Worm (Caenorhabditis elegans) whole organism, late embryonic: ENCODE results near the gene plrg-1.

ENCODE experiments used
- T23F11.4 ChIP-seq: fragments of 200-800 bp; sonication (Bioruptor generic); optimal IDR thresholded peaks from 2 replicates; lab custom pipeline; 2018; ENCODE audit warnings: mild to moderate bottlenecking, missing genetic modification characterization, missing compliant biosample characterization
- Y22D7AL.16 ChIP-seq: sonication (generic microtip); optimal IDR thresholded peaks from 2 replicates; lab custom pipeline; 2016; ENCODE audit warnings: missing genetic modification characterization, missing compliant biosample characterization
- ahr-1 ChIP-seq: sonication (generic microtip); optimal IDR thresholded peaks from 2 replicates; lab custom pipeline; 2016; ENCODE audit warnings: missing genetic modification characterization, missing compliant biosample characterization
- ama-1 ChIP-seq: fragments of 150-350 bp; optimal IDR thresholded peaks from 2 replicates; lab custom pipeline; 2014
- ceh-19 ChIP-seq: fragments of 200-800 bp; sonication (Bioruptor generic); optimal IDR thresholded peaks from 2 replicates; lab custom pipeline; 2018; ENCODE audit warnings: mild to moderate bottlenecking, missing genetic modification characterization, missing compliant biosample characterization
- ceh-2 ChIP-seq: sonication (generic microtip); optimal IDR thresholded peaks from 2 replicates; lab custom pipeline; 2016; ENCODE audit warnings: missing genotype, missing genetic modification characterization, missing compliant biosample characterization
- ceh-30 ChIP-seq: fragments of 150-350 bp; optimal IDR thresholded peaks from 2 replicates; lab custom pipeline; 2014; ENCODE audit warnings: missing biosample characterization, missing genetic modification characterization
- ceh-31 ChIP-seq: sonication (generic microtip); optimal IDR thresholded peaks from 2 replicates; lab custom pipeline; 2016; ENCODE audit warnings: missing genetic modification characterization, missing compliant biosample characterization
- ceh-34 ChIP-seq: sonication (generic microtip); optimal IDR thresholded peaks from 2 replicates; lab custom pipeline; 2016; ENCODE audit warnings: mild to moderate bottlenecking, missing genetic modification characterization, missing compliant biosample characterization
- ceh-48 ChIP-seq: sonication (generic microtip); optimal IDR thresholded peaks from 2 replicates; lab custom pipeline; 2016; ENCODE audit warnings: missing genetic modification characterization, inconsistent platforms, missing compliant biosample characterization
- ceh-6 ChIP-seq: fragments of 200-800 bp; sonication (Bioruptor generic); optimal IDR thresholded peaks from 2 replicates; lab custom pipeline; 2018; ENCODE audit warnings: mild to moderate bottlenecking, missing genetic modification characterization, missing compliant biosample characterization
- ceh-9 ChIP-seq: sonication (generic microtip); optimal IDR thresholded peaks from 2 replicates; lab custom pipeline; 2016; ENCODE audit warnings: mild to moderate bottlenecking, missing genetic modification characterization, inconsistent platforms, missing compliant biosample characterization
- che-1 ChIP-seq: sonication (generic microtip); optimal IDR thresholded peaks from 2 replicates; lab custom pipeline; 2016; ENCODE audit warnings: mild to moderate bottlenecking, missing genetic modification characterization, missing compliant biosample characterization
- dve-1 ChIP-seq: sonication (generic microtip); optimal IDR thresholded peaks from 2 replicates; lab custom pipeline; 2017; ENCODE audit warnings: antibody characterized with exemption, mild to moderate bottlenecking, missing genetic modification characterization, missing compliant biosample characterization
- elt-2 ChIP-seq: sonication (generic microtip); optimal IDR thresholded peaks from 2 replicates; lab custom pipeline; 2016; ENCODE audit warnings: missing genetic modification reagents, missing genetic modification characterization, missing compliant biosample characterization
- elt-4 ChIP-seq: sonication (generic microtip); optimal IDR thresholded peaks from 2 replicates; lab custom pipeline; 2016; ENCODE audit warnings: missing genetic modification characterization, missing compliant biosample characterization
- ets-4 ChIP-seq: sonication (generic microtip); optimal IDR thresholded peaks from 2 replicates; lab custom pipeline; 2016; ENCODE audit warnings: missing genetic modification characterization, missing compliant biosample characterization
- eyg-1 ChIP-seq: sonication (generic microtip); optimal IDR thresholded peaks from 2 replicates; lab custom pipeline; 2016; ENCODE audit warnings: missing genotype, missing genetic modification characterization, missing compliant biosample characterization
- fax-1 ChIP-seq: sonication (generic microtip); optimal IDR thresholded peaks from 2 replicates; lab custom pipeline; 2016; ENCODE audit warnings: missing genotype, missing genetic modification characterization, missing compliant biosample characterization
- fkh-10 ChIP-seq: fragments of 150-350 bp; optimal IDR thresholded peaks from 2 replicates; lab custom pipeline; 2014; ENCODE audit warnings: missing biosample characterization, missing genetic modification reagents, missing genetic modification characterization
- gmeb-2 ChIP-seq: sonication (generic microtip); optimal IDR thresholded peaks from 2 replicates; lab custom pipeline; 2016; ENCODE audit warnings: missing genetic modification characterization, inconsistent platforms, missing compliant biosample characterization
- hlh-13 ChIP-seq: fragments of 200-800 bp; sonication (Bioruptor generic); optimal IDR thresholded peaks from 2 replicates; lab custom pipeline; 2018; ENCODE audit warnings: mild to moderate bottlenecking, missing genetic modification characterization, missing compliant biosample characterization
- hlh-15 ChIP-seq: sonication (generic microtip); optimal IDR thresholded peaks from 2 replicates; lab custom pipeline; 2016; ENCODE audit warnings: missing genetic modification characterization, missing compliant biosample characterization
- hlh-30 ChIP-seq: sonication (generic microtip); optimal IDR thresholded peaks from 2 replicates; lab custom pipeline; 2017; ENCODE audit warnings: antibody characterized with exemption, missing genetic modification characterization, missing compliant biosample characterization; ENCODE audit not compliant: insufficient read depth
- hlh-8 ChIP-seq: sonication (generic microtip); optimal IDR thresholded peaks from 2 replicates; lab custom pipeline; 2016; ENCODE audit warnings: missing genotype, missing genetic modification characterization, missing compliant biosample characterization
- lim-6 ChIP-seq: sonication (generic microtip); optimal IDR thresholded peaks from 2 replicates; lab custom pipeline; 2016; ENCODE audit warnings: missing genetic modification characterization, missing compliant biosample characterization
- lin-11 ChIP-seq: fragments of 200-800 bp; sonication (Bioruptor generic); optimal IDR thresholded peaks from 2 replicates; lab custom pipeline; 2018; ENCODE audit warnings: mild to moderate bottlenecking, missing genetic modification characterization, missing compliant biosample characterization
- madf-2 ChIP-seq: sonication (generic microtip); optimal IDR thresholded peaks from 2 replicates; lab custom pipeline; 2017; ENCODE audit warnings: missing genetic modification characterization, missing compliant biosample characterization
- mec-3 ChIP-seq: sonication (generic microtip); optimal IDR thresholded peaks from 2 replicates; lab custom pipeline; 2016; ENCODE audit warnings: borderline replicate concordance, missing genetic modification characterization, missing compliant biosample characterization
- nfya-1 ChIP-seq: sonication (generic microtip); optimal IDR thresholded peaks from 2 replicates; lab custom pipeline; 2017; ENCODE audit warnings: missing genetic modification characterization, mild to moderate bottlenecking, missing compliant biosample characterization, antibody characterized with exemption, moderate library complexity
- nhr-11 ChIP-seq: fragments of 150-350 bp; optimal IDR thresholded peaks from 2 replicates; lab custom pipeline; 2014; ENCODE audit warnings: missing biosample characterization, missing genetic modification characterization
- nhr-232 ChIP-seq: sonication (generic microtip); optimal IDR thresholded peaks from 2 replicates; lab custom pipeline; 2016; ENCODE audit warnings: missing genetic modification characterization, missing compliant biosample characterization
- npax-4 ChIP-seq: sonication (generic microtip); optimal IDR thresholded peaks from 2 replicates; lab custom pipeline; 2016; ENCODE audit warnings: missing genetic modification characterization, missing compliant biosample characterization
- pag-3 ChIP-seq: sonication (generic microtip); optimal IDR thresholded peaks from 2 replicates; lab custom pipeline; 2016; ENCODE audit warnings: missing compliant biosample characterization, missing genetic modification characterization, borderline replicate concordance
- pha-2 ChIP-seq: sonication (generic microtip); optimal IDR thresholded peaks from 2 replicates; lab custom pipeline; 2017; ENCODE audit warnings: mild to moderate bottlenecking, missing genetic modification characterization, missing compliant biosample characterization
- pqm-1 ChIP-seq: sonication (generic microtip); optimal IDR thresholded peaks from 2 replicates; lab custom pipeline; 2016; ENCODE audit warnings: missing genetic modification characterization, missing compliant biosample characterization
- pros-1 ChIP-seq: fragments of 150-350 bp; optimal IDR thresholded peaks from 2 replicates; lab custom pipeline; 2014; ENCODE audit warnings: missing biosample characterization, missing genetic modification reagents, missing genetic modification characterization
- ref-2 ChIP-seq: sonication (generic microtip); optimal IDR thresholded peaks from 2 replicates; lab custom pipeline; 2016; ENCODE audit warnings: missing genetic modification characterization, missing compliant biosample characterization
- sox-2 ChIP-seq: fragments of 200-800 bp; sonication (Bioruptor generic); IDR thresholded peaks from 2 replicates; pipeline ENCODE4 v1.3.6; 2022; ENCODE audit warnings: missing genetic modification reagents, missing genetic modification characterization, missing compliant biosample characterization
- syd-9 ChIP-seq: sonication (generic microtip); optimal IDR thresholded peaks from 2 replicates; lab custom pipeline; 2016; ENCODE audit warnings: mild to moderate bottlenecking, missing genetic modification characterization, moderate library complexity, missing compliant biosample characterization
- tbx-2 ChIP-seq: sonication (generic microtip); optimal IDR thresholded peaks from 2 replicates; lab custom pipeline; 2016; ENCODE audit warnings: missing genetic modification characterization, missing compliant biosample characterization
- ztf-16 ChIP-seq: sonication (generic microtip); optimal IDR thresholded peaks from 2 replicates; lab custom pipeline; 2017; ENCODE audit warnings: missing genetic modification characterization, missing compliant biosample characterization

Gene plrg-1

DNA sequence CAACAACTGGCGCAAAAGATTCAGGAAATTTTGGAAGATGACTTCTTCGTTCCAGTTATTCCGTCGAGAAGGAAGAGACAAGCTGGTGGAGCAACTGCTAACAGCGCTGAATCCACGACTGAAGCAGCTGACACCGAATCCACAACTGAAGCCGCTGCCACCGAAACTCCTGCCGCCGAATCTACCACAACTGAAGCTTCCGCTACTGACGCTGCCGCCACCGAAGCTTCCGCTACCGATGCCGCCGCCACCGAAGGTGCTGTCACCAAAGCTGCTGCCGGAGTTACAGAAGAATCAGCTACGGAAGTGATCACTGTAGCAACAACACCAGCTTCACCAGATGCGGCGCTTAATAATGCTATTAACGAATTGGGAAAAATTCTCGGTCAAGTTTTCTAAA lies 13.2 kb downstream of the plrg-1 start:
- TF ChIP-seq ceh-2 (no peak), ceh-9 (tag; lab: Kevin White, UChicago) (no peak), madf-2 (no peak), ztf-16 (tag; lab: Kevin White, UChicago) (no peak), lin-11 (tag; lab: Kevin White, UChicago) (no peak), ama-1 (lab: Kevin White, UChicago) (no peak), pag-3 (tag; lab: Kevin White, UChicago) (no peak), hlh-30 (tag; lab: Kevin White, UChicago) (no peak), ceh-19 (GFP tag; lab: Kevin White, UChicago) (no peak), fax-1 (no peak), npax-4 (tag; lab: Kevin White, UChicago) (no peak), pqm-1 (tag; lab: Kevin White, UChicago) (no peak), Y22D7AL.16 (tag; lab: Kevin White, UChicago) (no peak), nhr-11 (tag; lab: Kevin White, UChicago) (no peak), nhr-232 (tag; lab: Kevin White, UChicago) (no peak), T23F11.4 (GFP tag; lab: Kevin White, UChicago) (no peak), nfya-1 (tag; lab: Kevin White, UChicago) (no peak), elt-2 (tag; lab: Kevin White, UChicago) (no peak)
- TF ChIP-seq, all 69 proteins: peak for 0

- no peak for TF ChIP-seq ref-2 (tag; lab: Kevin White, UChicago)
- TF ChIP-seq ahr-1 (tag; lab: Kevin White, UChicago) = no peak
- TF ChIP-seq npax-4 (tag; lab: Kevin White, UChicago) = no peak
- no peak for TF ChIP-seq dve-1
- TF ChIP-seq pqm-1 (tag; lab: Kevin White, UChicago) = no peak
- TF ChIP-seq ceh-31 (tag; lab: Kevin White, UChicago) = no peak
- TF ChIP-seq elt-4 (tag; lab: Kevin White, UChicago) = no peak
- no peak for TF ChIP-seq hlh-13 (GFP tag; lab: Kevin White, UChicago)
- no peak for TF ChIP-seq sox-2 (GFP tag; lab: Robert Waterston, UW)
- no peak for TF ChIP-seq nhr-11 (tag; lab: Kevin White, UChicago)
- TF ChIP-seq nfya-1 (tag; lab: Kevin White, UChicago) = no peak
- no peak for TF ChIP-seq lim-6 (tag; lab: Kevin White, UChicago)
- TF ChIP-seq pros-1 = no peak
- no peak for TF ChIP-seq che-1 (tag; lab: Kevin White, UChicago)
- TF ChIP-seq ceh-34 = no peak
- TF ChIP-seq Y22D7AL.16 (tag; lab: Kevin White, UChicago) = no peak
- TF ChIP-seq, all 69 proteins: peak for 0
Measured at ce11 chrV:10793498-10793897, 14.2 kb downstream of the plrg-1 start, which contains the start of gene ule-3. Gene ule-3, plus strand, starts transcription at chrV:10793798.

ce11 chrV:10792775-10793174 lies 14.9 kb downstream of the plrg-1 start, which contains the start of gene D1054.10:
Gene D1054.10, minus strand, starts transcription at chrV:10792875.
- TF ChIP-seq mec-3 = no peak
- no peak for TF ChIP-seq hlh-8 (tag; lab: Kevin White, UChicago)
- TF ChIP-seq ceh-6 (GFP tag; lab: Kevin White, UChicago) = no peak
- TF ChIP-seq eyg-1 (tag; lab: Kevin White, UChicago) = no peak
- TF ChIP-seq pha-2 (tag; lab: Kevin White, UChicago) = no peak
- TF ChIP-seq fkh-10 (GFP tag; lab: Kevin White, UChicago) = no peak
- no peak for TF ChIP-seq tbx-2 (tag; lab: Kevin White, UChicago)
- TF ChIP-seq dve-1 = no peak
- TF ChIP-seq npax-4 (tag; lab: Kevin White, UChicago) = no peak

DNA sequence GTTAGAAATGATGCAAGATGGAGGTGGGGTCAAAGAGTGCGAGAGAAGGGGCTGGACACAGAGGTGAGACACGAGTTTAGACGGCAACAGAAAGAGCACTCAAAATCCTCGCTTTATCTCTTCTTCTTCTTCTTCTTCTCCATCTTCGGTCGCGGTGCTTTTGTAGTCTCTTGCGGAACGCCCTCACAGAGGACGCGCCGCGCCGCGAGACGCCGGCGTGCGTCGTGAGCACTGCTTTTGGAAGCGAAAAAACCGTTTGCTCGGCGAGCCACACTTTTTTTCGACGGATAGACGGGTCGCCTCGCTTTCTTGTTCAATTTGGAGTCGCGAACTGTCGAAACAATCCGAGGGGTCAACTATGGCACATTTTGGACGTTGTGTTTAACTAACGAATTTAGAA lies 16.8 kb downstream of the plrg-1 start, which contains the start of gene D1054.9:
Gene D1054.9, minus strand, starts transcription at position 137 of the 400 bp plus-strand sequence.
- no peak for TF ChIP-seq ceh-6 (GFP tag; lab: Kevin White, UChicago)
- TF ChIP-seq gmeb-2 = no peak
- no peak for TF ChIP-seq fax-1
- no peak for TF ChIP-seq syd-9 (tag; lab: Kevin White, UChicago)
- TF ChIP-seq ceh-30 (tag; lab: Kevin White, UChicago) = no peak
- no peak for TF ChIP-seq ceh-48 (tag; lab: Kevin White, UChicago)
- TF ChIP-seq pros-1 = no peak
- TF ChIP-seq hlh-15 = no peak
- TF ChIP-seq hlh-8 (tag; lab: Kevin White, UChicago) = no peak
- no peak for TF ChIP-seq ets-4
- no peak for TF ChIP-seq ama-1 (lab: Kevin White, UChicago)
- no peak for TF ChIP-seq nfya-1 (tag; lab: Kevin White, UChicago)
- no peak for TF ChIP-seq che-1 (tag; lab: Kevin White, UChicago)
- TF ChIP-seq, all 69 proteins: peak for 0
